Fruit fly (Drosophila melanogaster): Measurements from ENCODE around the gene fz4.

Gene fz4

DNA sequence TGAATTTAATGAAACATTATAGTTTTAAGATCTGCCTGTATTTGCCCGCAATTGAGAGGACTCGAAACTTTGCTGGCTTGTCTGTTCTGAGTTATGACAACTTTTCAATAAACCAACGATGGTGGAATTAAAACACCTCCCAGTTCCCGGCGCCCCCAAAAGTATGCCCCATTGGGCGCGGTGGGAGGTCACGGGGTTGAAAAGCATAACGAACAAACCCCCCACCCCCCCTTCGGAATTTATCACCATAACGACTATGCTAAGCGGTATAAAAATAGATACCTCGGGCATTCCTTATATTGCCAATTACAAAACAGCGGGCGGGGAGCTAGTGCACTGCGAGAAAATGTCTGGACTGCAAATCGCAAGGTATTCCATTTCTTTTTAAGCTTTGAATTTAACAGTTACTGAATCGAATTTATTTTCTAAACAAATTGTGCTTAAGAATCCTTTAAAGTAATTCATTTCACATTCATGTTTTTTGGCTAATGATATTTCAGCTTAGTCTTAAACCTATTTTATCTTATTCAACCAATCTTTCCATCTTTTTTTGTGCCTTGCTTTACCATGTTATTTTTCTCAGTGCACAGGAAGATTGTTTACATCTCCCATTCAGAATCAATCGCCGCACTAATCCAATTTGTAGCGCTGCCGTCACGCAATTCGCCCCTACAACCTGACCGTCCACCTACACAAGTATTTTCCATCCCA is 8.7 kb downstream of the fz4 start:
- TF ChIP-seq eg (GFP tag; IDR thresholded peaks at IDR 0.05), result peak; percentile 81
- peak; percentile 19 for TF ChIP-seq CG6854 (GFP tag; optimal IDR thresholded peaks at IDR 0.05)
- peak; percentile 84 for TF ChIP-seq CG10669 (GFP tag; optimal IDR thresholded peaks at IDR 0.05)
- TF ChIP-seq topi (GFP tag; optimal IDR thresholded peaks at IDR 0.05), result peak; percentile 79
- TF ChIP-seq vri (GFP tag; optimal IDR thresholded peaks at IDR 0.05), result peak; percentile 50
- peak; percentile 77; the same call in 1 of the 2 replicates for TF ChIP-seq CG11294 (GFP tag; IDR thresholded peaks at IDR 0.05)
- TF ChIP-seq CG8632 (GFP tag; optimal IDR thresholded peaks at IDR 0.05), result peak; percentile 86
- TF ChIP-seq CG6276 (GFP tag; optimal IDR thresholded peaks at IDR 0.05), result peak; percentile 80
- peak; percentile 82 for TF ChIP-seq CG1621 (tag; optimal IDR thresholded peaks at IDR 0.05)
- peak; percentile 92 for TF ChIP-seq CG15336 (GFP tag; IDR thresholded peaks at IDR 0.05)
- no peak for TF ChIP-seq fkh (GFP tag; optimal IDR thresholded peaks at IDR 0.05)
- peak; percentile 60 for TF ChIP-seq cyc (GFP tag; optimal IDR thresholded peaks at IDR 0.05)
- peak; percentile 89 for TF ChIP-seq Hr39 (GFP tag; optimal IDR thresholded peaks at IDR 0.05)
- peak; percentile 78 for TF ChIP-seq Eip75B (GFP tag; optimal IDR thresholded peaks at IDR 0.05)
- peak; percentile 98 for TF ChIP-seq svp (GFP tag)
- peak; percentile 47 for TF ChIP-seq Blimp-1 (GFP tag; optimal IDR thresholded peaks at IDR 0.05)
- peak; percentile 87 for TF ChIP-seq Smox (GFP tag; optimal IDR thresholded peaks at IDR 0.05)
- peak; percentile 88 for TF ChIP-seq net (GFP tag; optimal IDR thresholded peaks at IDR 0.05)
- TF ChIP-seq CG31627 (GFP tag; optimal IDR thresholded peaks at IDR 0.05), result peak; percentile 88
- TF ChIP-seq CG9139 (GFP tag; optimal IDR thresholded peaks at IDR 0.05), result peak; percentile 52
- TF ChIP-seq CG11762 (GFP tag; optimal IDR thresholded peaks at IDR 0.05; ENCODE audit: insufficient read depth), result peak; percentile 64
- TF ChIP-seq dsx (GFP tag; optimal IDR thresholded peaks at IDR 0.05; ENCODE audit: poor library complexity, severe bottlenecking), result peak; percentile 90
- peak; percentile 91 for TF ChIP-seq pdm3 (GFP tag; optimal IDR thresholded peaks at IDR 0.05)
- TF ChIP-seq Ets96B (tag; optimal IDR thresholded peaks at IDR 0.05), result peak; percentile 83
- TF ChIP-seq salr (GFP tag; optimal IDR thresholded peaks at IDR 0.05), result peak; percentile 80 to 88
- peak; percentile 88 for TF ChIP-seq CG34406 (GFP tag; optimal IDR thresholded peaks at IDR 0.05)
- peak; percentile 76 for TF ChIP-seq spab (GFP tag; optimal IDR thresholded peaks at IDR 0.05)
- TF ChIP-seq CG11902 (GFP tag; optimal IDR thresholded peaks at IDR 0.05), result peak; percentile 61
- TF ChIP-seq CG8319 (GFP tag; optimal IDR thresholded peaks at IDR 0.05), result peak; percentile 51
- peak; percentile 79 for TF ChIP-seq Hr4 (GFP tag; optimal IDR thresholded peaks at IDR 0.05)
- peak; percentile 69 for TF ChIP-seq CG16779 (tag; optimal IDR thresholded peaks at IDR 0.05)
- peak; percentile 81 for TF ChIP-seq Sox102F (GFP tag; optimal IDR thresholded peaks at IDR 0.05)
- TF ChIP-seq fd85E (GFP tag; optimal IDR thresholded peaks at IDR 0.05), result no peak
- TF ChIP-seq Eip78C (GFP tag), result peak; percentile 96
- TF ChIP-seq ss (GFP tag; optimal IDR thresholded peaks at IDR 0.05), result peak; percentile 87 to 91
- TF ChIP-seq achi (GFP tag; optimal IDR thresholded peaks at IDR 0.05), result peak; percentile 87
- peak; percentile 92 for TF ChIP-seq fd59A (GFP tag; optimal IDR thresholded peaks at IDR 0.05)
- peak; percentile 87 for TF ChIP-seq esn (GFP tag; optimal IDR thresholded peaks at IDR 0.05)
- TF ChIP-seq Lpt (GFP tag; optimal IDR thresholded peaks at IDR 0.05), result peak; percentile 91
- TF ChIP-seq CG3919 (GFP tag; optimal IDR thresholded peaks at IDR 0.05), result peak; percentile 82
- TF ChIP-seq Sox14 (GFP tag; optimal IDR thresholded peaks at IDR 0.05), result peak; percentile 90
- peak; percentile 94 for TF ChIP-seq CG32006 (GFP tag; optimal IDR thresholded peaks at IDR 0.05)
- peak; percentile 93 for TF ChIP-seq CG8119 (GFP tag; IDR thresholded peaks at IDR 0.05)
- TF ChIP-seq CG10631 (GFP tag; optimal IDR thresholded peaks at IDR 0.05), result peak; percentile 90
- peak; percentile 70 for TF ChIP-seq dac (GFP tag; optimal IDR thresholded peaks at IDR 0.05)
- peak; percentile 81 for TF ChIP-seq lz (GFP tag; optimal IDR thresholded peaks at IDR 0.05)
- TF ChIP-seq Gug (GFP tag; IDR thresholded peaks at IDR 0.05), result peak; percentile 81; the same call in 1 of the 2 replicates
- TF ChIP-seq acj6 (GFP tag; optimal IDR thresholded peaks at IDR 0.05), result peak; percentile 90
- peak; percentile 65 for TF ChIP-seq CG7368 (GFP tag; optimal IDR thresholded peaks at IDR 0.05)
- peak; percentile 87 for TF ChIP-seq CG4318 (GFP tag; optimal IDR thresholded peaks at IDR 0.05)

All from whole organism, prepupa.